Fruit fly (Drosophila melanogaster): ENCODE measurements around the gene MKP-4.
A peak's percentile ranks its signal among the peaks of the same experiment; 100 is the strongest.

MKP-4 gene

DNA sequence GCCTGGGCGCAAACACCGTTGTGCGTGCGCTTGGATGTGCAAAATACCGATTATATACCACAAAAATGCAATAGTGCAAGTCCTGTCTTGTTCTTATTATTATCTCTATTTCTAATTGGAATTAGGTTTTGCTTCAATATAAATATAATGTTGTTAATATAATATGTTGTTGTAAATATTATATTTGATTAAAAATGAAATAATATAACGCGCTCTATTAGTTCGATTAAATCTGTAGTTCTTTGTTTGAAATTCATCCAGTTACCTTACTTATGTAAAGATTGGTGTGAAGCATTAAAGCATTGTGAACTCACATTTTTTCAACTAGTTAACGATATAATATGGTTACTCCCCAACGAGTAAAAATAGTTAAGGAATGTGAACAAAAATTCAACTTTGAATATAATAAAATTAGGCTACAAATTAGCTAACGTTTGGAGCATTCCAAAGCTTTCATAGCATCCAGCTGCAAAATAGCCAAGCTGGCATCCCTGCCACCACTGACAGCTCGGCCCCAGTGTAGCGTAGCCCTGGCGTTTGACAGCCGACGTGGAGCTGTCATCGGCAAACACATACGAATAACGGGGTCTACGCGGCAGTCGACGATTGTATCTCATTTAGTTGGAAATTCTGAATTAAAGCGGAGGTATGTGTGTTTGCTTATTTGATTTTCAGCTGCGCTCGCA lies 20.0 kb downstream of the MKP-4 start, which contains the start of the genes CG12237 and Sec61gamma (continued):
- TF ChIP-seq Ets97D (GFP tag; optimal IDR thresholded peaks at IDR 0.05) (peak; percentile 93), BEAF-32 (GFP tag; optimal IDR thresholded peaks at IDR 0.05) (peak; percentile 44), sob (GFP tag; IDR thresholded peaks at IDR 0.05) (0 out of 2 replicates have a peak, but pooled peaks have one; percentile 28), CG1602 (GFP tag; optimal IDR thresholded peaks at IDR 0.05) (no peak), inv (GFP tag; IDR thresholded peaks at IDR 0.05; ENCODE audit: partially characterized antibody) (no peak), Hr51 (GFP tag; optimal IDR thresholded peaks at IDR 0.05) (no peak), Pdp1 (GFP tag; optimal IDR thresholded peaks at IDR 0.05) (peak in 1 of 2 experiments; percentile 38), hth (optimal IDR thresholded peaks at IDR 0.05) (no peak), CG10431 (GFP tag; optimal IDR thresholded peaks at IDR 0.05) (no peak), CG2202 (tag; optimal IDR thresholded peaks at IDR 0.05) (no peak), CG6175 (GFP tag; IDR thresholded peaks at IDR 0.05) (0 out of 3 replicates have a peak, but pooled peaks have one; percentile 7), CG33213 (GFP tag; optimal IDR thresholded peaks at IDR 0.05) (peak; percentile 39), trem (tag; optimal IDR thresholded peaks at IDR 0.05) (peak; percentile 30), CG10979 (tag; optimal IDR thresholded peaks at IDR 0.05) (no peak), CG12942 (GFP tag; optimal IDR thresholded peaks at IDR 0.05) (no peak), Sry-β (GFP tag; optimal IDR thresholded peaks at IDR 0.05) (peak; percentile 96), CG1792 (GFP tag; optimal IDR thresholded peaks at IDR 0.05) (no peak), Med (GFP tag) (peak; percentile 88), dysf (GFP tag; IDR thresholded peaks at IDR 0.05) (0 out of 3 replicates have a peak, but pooled peaks have one; percentile 50), Side (GFP tag; optimal IDR thresholded peaks at IDR 0.05) (peak; percentile 0), Nf-YB (GFP tag; optimal IDR thresholded peaks at IDR 0.05) (peak; percentile 16), ssp (GFP tag; IDR thresholded peaks at IDR 0.05) (peak; percentile 30), CG1603 (tag; optimal IDR thresholded peaks at IDR 0.05) (peak; percentile 59), CG34376 (GFP tag; optimal IDR thresholded peaks at IDR 0.05) (peak; percentile 48), slou (GFP tag; optimal IDR thresholded peaks at IDR 0.05) (no peak), Awh (GFP tag; IDR thresholded peaks at IDR 0.05) (no peak), Deaf1 (tag; optimal IDR thresholded peaks at IDR 0.05) (peak; percentile 91), dm (GFP tag; optimal IDR thresholded peaks at IDR 0.05) (peak; percentile 53), slp2 (GFP tag; optimal IDR thresholded peaks at IDR 0.05) (peak; percentile 13), Ptx1 (GFP tag; IDR thresholded peaks at IDR 0.05) (no peak), salm (tag; optimal IDR thresholded peaks at IDR 0.05) (no peak), Nf-YC (tag; optimal IDR thresholded peaks at IDR 0.05) (peak; percentile 39), pzg (GFP tag; optimal IDR thresholded peaks at IDR 0.05) (peak; percentile 84), MESR4 (GFP tag; optimal IDR thresholded peaks at IDR 0.05) (peak; percentile 84), CG11247 (GFP tag; IDR thresholded peaks at IDR 0.05) (peak; percentile 46), CG9727 (GFP tag; optimal IDR thresholded peaks at IDR 0.05) (peak; percentile 25), CG17912 (GFP tag; optimal IDR thresholded peaks at IDR 0.05) (no peak), pan (optimal IDR thresholded peaks at IDR 0.05) (no peak), pan (GFP tag; optimal IDR thresholded peaks at IDR 0.05 in 1 of 2, IDR thresholded peaks at IDR 0.05 in 1 of 2) (no peak), row (GFP tag; IDR thresholded peaks at IDR 0.05) (peak; percentile 89), CG15601 (tag; optimal IDR thresholded peaks at IDR 0.05) (peak; percentile 24), sd (tag; optimal IDR thresholded peaks at IDR 0.05) (peak; percentile 84), CG10654 (GFP tag; optimal IDR thresholded peaks at IDR 0.05) (peak; percentile 3), Meics (GFP tag; optimal IDR thresholded peaks at IDR 0.05) (peak; percentile 49), Hr3 (GFP tag; optimal IDR thresholded peaks at IDR 0.05) (no peak), Dad (GFP tag; optimal IDR thresholded peaks at IDR 0.05) (peak; percentile 24), ken (GFP tag; IDR thresholded peaks at IDR 0.05) (0 out of 3 replicates have a peak, but pooled peaks have one; percentile 54), cg (GFP tag; optimal IDR thresholded peaks at IDR 0.05) (peak; percentile 36), CG10274 (GFP tag; optimal IDR thresholded peaks at IDR 0.05) (no peak), CG8478 (optimal IDR thresholded peaks at IDR 0.05) (no peak)

All from whole organism, embryonic.